Worm (Caenorhabditis elegans) whole organism, L4/young adult: ENCODE data around the gene srh-217.

Source experiments
- W03F9.2 ChIP-seq: fragments of 150-350 bp; optimal IDR thresholded peaks from 2 replicates; lab custom pipeline; 2014; ENCODE audit warnings: missing biosample characterization, missing genetic modification characterization
- him-1 ChIP-seq: sonication (generic microtip); optimal IDR thresholded peaks from 2 replicates; lab custom pipeline; 2016; ENCODE audit warnings: missing genotype, missing genetic modification reagents, missing genetic modification characterization, missing compliant biosample characterization

DNA sequence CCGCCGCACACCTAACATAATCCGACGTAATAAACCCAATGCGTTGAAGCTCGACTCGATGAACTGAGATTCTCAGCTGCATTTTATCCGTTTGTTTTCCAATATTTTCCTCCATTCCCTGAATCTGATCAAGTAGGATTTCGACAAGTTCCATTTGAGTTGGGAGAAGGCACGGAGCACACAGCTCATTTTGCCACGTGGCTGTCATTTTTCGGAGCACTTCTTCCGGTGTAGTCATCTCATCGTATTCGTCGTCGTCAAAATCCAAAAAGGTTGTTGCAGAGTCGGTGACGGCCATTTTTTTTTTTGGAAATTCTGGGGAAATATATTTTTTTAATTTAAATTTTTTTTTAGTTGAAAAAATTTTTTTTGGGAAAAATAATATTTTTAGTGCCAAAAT is 42.1 kb upstream of the srh-217 start, which contains the start of gene sld-5:
- TF ChIP-seq W03F9.2 (tag; lab: Kevin White, UChicago) (no peak), him-1 (no peak)
